Worm (Caenorhabditis elegans): ENCODE results near the gene F59A1.12.

DNA sequence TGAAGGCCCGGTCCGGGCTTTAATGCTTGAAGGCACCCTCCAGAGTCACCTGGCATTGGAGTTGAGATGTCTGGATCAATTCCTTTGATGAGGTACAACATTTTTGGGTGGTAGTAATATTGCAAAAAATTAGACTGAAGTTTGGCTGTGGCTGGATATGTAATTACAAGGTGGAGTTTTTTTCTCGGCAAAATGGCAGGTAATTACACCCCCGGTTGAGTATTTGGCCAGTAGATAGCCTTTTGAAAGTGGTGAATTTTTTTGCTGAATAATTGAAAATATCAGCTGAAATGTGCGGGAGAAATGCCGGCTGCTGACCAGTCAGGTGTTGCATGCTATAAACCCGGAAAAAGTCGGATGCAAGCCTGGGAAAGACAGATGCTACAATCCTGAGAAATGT, 31.5 kb upstream of the F59A1.12 start, which contains the start of gene Y26G10.4:
- TF ChIP-seq ceh-36 (tag; optimal IDR thresholded peaks at IDR 0.05) (no peak), ama-1 (optimal IDR thresholded peaks at IDR 0.05) (no peak), sea-1 (GFP tag; conservative IDR thresholded peaks at IDR 0.05) (no peak), pes-1 (GFP tag; IDR thresholded peaks at IDR 0.05) (no peak), scrt-1 (GFP tag; IDR thresholded peaks at IDR 0.05) (no peak)

All from whole organism, early embryonic.